Worm (Caenorhabditis elegans) whole organism, L4 larva: ENCODE results near the gene emre-1.
"Not testable (repeated sequence)": the region's sequence is repeated elsewhere in the genome, so short reads cannot be mapped to it uniquely, and the experiment has no call there.

Experiments
- F10B5.3 ChIP-seq: sonication (generic microtip); optimal IDR thresholded peaks from 2 replicates; lab custom pipeline; 2016; ENCODE audit warnings: mild to moderate bottlenecking, missing genetic modification characterization, missing compliant biosample characterization
- F49E8.2 ChIP-seq: sonication (generic microtip); optimal IDR thresholded peaks from 2 replicates; lab custom pipeline; 2016; ENCODE audit warnings: missing compliant biosample characterization, mild to moderate bottlenecking, missing genetic modification characterization, borderline replicate concordance
- T20F7.1 ChIP-seq: fragments of 200-800 bp; sonication (Bioruptor generic); optimal IDR thresholded peaks from 2 replicates; lab custom pipeline; 2018; ENCODE audit warnings: mild to moderate bottlenecking, missing genetic modification characterization, missing compliant biosample characterization
- Y105C5A.15 ChIP-seq: fragments of 200-800 bp; sonication (Bioruptor generic); IDR thresholded peaks from 2 replicates; pipeline ENCODE4 v1.3.6; 2022; ENCODE audit warnings: missing genetic modification characterization, missing compliant biosample characterization
- Y48G9A.11 ChIP-seq: fragments of 200-800 bp; sonication (Bioruptor generic); IDR thresholded peaks from 2 replicates; pipeline ENCODE4 v1.3.6; 2022; ENCODE audit warnings: missing genetic modification reagents, missing genetic modification characterization, missing compliant biosample characterization
- Y5F2A.4 ChIP-seq: fragments of 200-800 bp; sonication (Bioruptor generic); optimal IDR thresholded peaks from 2 replicates; lab custom pipeline; 2018; ENCODE audit warnings: mild to moderate bottlenecking, missing genetic modification characterization, missing compliant biosample characterization
- ama-1 ChIP-seq: fragments of 150-350 bp; optimal IDR thresholded peaks from 2 replicates; lab custom pipeline; 2014; ENCODE audit warnings: inconsistent platforms, mixed read lengths
- arid-1 ChIP-seq: fragments of 200-800 bp; sonication (Bioruptor generic); conservative IDR thresholded peaks from 2 replicates; pipeline ENCODE4 v1.3.6; 2022; ENCODE audit warnings: missing genetic modification reagents, missing genetic modification characterization, missing compliant biosample characterization
- ceh-28 ChIP-seq: fragments of 150-350 bp; optimal IDR thresholded peaks from 2 replicates; lab custom pipeline; 2014; ENCODE audit warnings: missing biosample characterization, missing genetic modification reagents, missing genetic modification characterization
- ceh-62 ChIP-seq: sonication (generic microtip); optimal IDR thresholded peaks from 2 replicates; lab custom pipeline; 2017; ENCODE audit warnings: missing biosample characterization, missing genetic modification characterization
- cey-2 ChIP-seq: sonication (generic microtip); optimal IDR thresholded peaks from 3 replicates; lab custom pipeline; 2017; ENCODE audit warnings: missing genetic modification characterization, mild to moderate bottlenecking, missing compliant biosample characterization, antibody characterized with exemption, borderline replicate concordance; ENCODE audit not compliant: insufficient read depth
- ctbp-1 ChIP-seq: fragments of 200-800 bp; sonication (Bioruptor generic); IDR thresholded peaks from 2 replicates; pipeline ENCODE4 v1.3.6; 2022; ENCODE audit warnings: missing genetic modification reagents, missing genetic modification characterization, missing compliant biosample characterization
- daf-16 ChIP-seq, 3 experiments: sonication (generic microtip); optimal IDR thresholded peaks; 2 replicates each; lab custom pipeline; 2016 to 2017; ENCODE audit warnings: missing genetic modification characterization in 3 of 3, missing genetic modification reagents in 3 of 3, mild to moderate bottlenecking in 2 of 3, missing compliant biosample characterization in 2 of 3, missing biosample characterization in 1 of 3, moderate library complexity in 1 of 3
- daf-8 ChIP-seq: fragments of 200-800 bp; sonication (Bioruptor generic); IDR thresholded peaks from 2 replicates; pipeline ENCODE4 v1.3.6; 2022; ENCODE audit warnings: missing genetic modification characterization, missing compliant biosample characterization
- dmd-6 ChIP-seq: fragments of 200-800 bp; sonication (Bioruptor generic); IDR thresholded peaks from 2 replicates; pipeline ENCODE4 v1.3.6; 2022; ENCODE audit warnings: missing genetic modification reagents, missing genetic modification characterization, missing compliant biosample characterization
- dmd-8 ChIP-seq: fragments of 200-800 bp; sonication (Bioruptor generic); IDR thresholded peaks from 2 replicates; pipeline ENCODE4 v1.3.6; 2022; ENCODE audit warnings: missing genetic modification characterization, missing compliant biosample characterization
- dve-1 ChIP-seq: sonication (generic microtip); optimal IDR thresholded peaks from 2 replicates; lab custom pipeline; 2017; ENCODE audit warnings: antibody characterized with exemption, mild to moderate bottlenecking, missing genetic modification characterization, missing compliant biosample characterization; ENCODE audit not compliant: insufficient read depth
- egl-43 ChIP-seq: fragments of 200-800 bp; sonication (Bioruptor generic); IDR thresholded peaks from 2 replicates; pipeline ENCODE4 v1.3.6; 2022; ENCODE audit warnings: missing genetic modification reagents, missing genetic modification characterization, missing compliant biosample characterization
- fkh-10 ChIP-seq: fragments of 150-350 bp; optimal IDR thresholded peaks from 2 replicates; lab custom pipeline; 2014; ENCODE audit warnings: missing biosample characterization, missing genetic modification reagents, missing genetic modification characterization
- hlh-11 ChIP-seq: fragments of 200-800 bp; sonication (Bioruptor generic); optimal IDR thresholded peaks from 2 replicates; lab custom pipeline; 2018; ENCODE audit warnings: mild to moderate bottlenecking, missing genetic modification characterization, missing compliant biosample characterization
- hlh-30 ChIP-seq: sonication (generic microtip); optimal IDR thresholded peaks from 2 replicates; lab custom pipeline; 2017; ENCODE audit warnings: antibody characterized with exemption, mild to moderate bottlenecking, missing genetic modification characterization, missing compliant biosample characterization; ENCODE audit not compliant: insufficient read depth
- hmg-1.1 ChIP-seq: fragments of 200-800 bp; sonication (Bioruptor generic); IDR thresholded peaks from 2 replicates; pipeline ENCODE4 v1.3.6; 2022; ENCODE audit warnings: missing genetic modification reagents, missing genetic modification characterization, missing compliant biosample characterization
- jun-1 ChIP-seq: fragments of 150-350 bp; optimal IDR thresholded peaks from 2 replicates; lab custom pipeline; 2014; ENCODE audit warnings: missing biosample characterization, missing genetic modification reagents, missing genetic modification characterization
- lim-7 ChIP-seq: fragments of 200-800 bp; sonication (Bioruptor generic); IDR thresholded peaks from 2 replicates; pipeline ENCODE4 v1.3.6; 2022; ENCODE audit warnings: missing genetic modification characterization, missing compliant biosample characterization
- lin-38 ChIP-seq: fragments of 200-800 bp; sonication (Bioruptor generic); IDR thresholded peaks from 2 replicates; pipeline ENCODE4 v1.3.6; 2022; ENCODE audit warnings: missing genetic modification reagents, missing genetic modification characterization, missing compliant biosample characterization
- madf-9 ChIP-seq: fragments of 200-800 bp; sonication (Bioruptor generic); conservative IDR thresholded peaks from 2 replicates; pipeline ENCODE4 v1.3.6; 2022; ENCODE audit warnings: missing genetic modification reagents, missing genetic modification characterization, missing compliant biosample characterization
- mdt-29 ChIP-seq: fragments of 200-800 bp; sonication (Bioruptor generic); IDR thresholded peaks from 2 replicates; pipeline ENCODE4 v1.3.6; 2022; ENCODE audit warnings: missing genetic modification reagents, missing genetic modification characterization, missing compliant biosample characterization
- mes-2 ChIP-seq: sonication (generic microtip); optimal IDR thresholded peaks from 2 replicates; lab custom pipeline; 2016; ENCODE audit warnings: missing genotype, mild to moderate bottlenecking, missing genetic modification characterization, missing compliant biosample characterization; ENCODE audit not compliant: poor library complexity, severe bottlenecking
- mxl-2 ChIP-seq: fragments of 200-800 bp; sonication (Bioruptor generic); conservative IDR thresholded peaks from 2 replicates; pipeline ENCODE4 v1.3.6; 2022; ENCODE audit warnings: missing genetic modification reagents, missing genetic modification characterization, missing compliant biosample characterization
- mxl-3 ChIP-seq: fragments of 200-800 bp; sonication (Bioruptor generic); optimal IDR thresholded peaks from 2 replicates; lab custom pipeline; 2018; ENCODE audit warnings: mild to moderate bottlenecking, missing genetic modification characterization, missing compliant biosample characterization
- nhr-28 ChIP-seq: fragments of 150-350 bp; optimal IDR thresholded peaks from 2 replicates; lab custom pipeline; 2014; ENCODE audit warnings: missing biosample characterization, missing genetic modification characterization
- nhr-77 ChIP-seq: fragments of 150-350 bp; optimal IDR thresholded peaks from 2 replicates; lab custom pipeline; 2014; ENCODE audit warnings: missing biosample characterization, missing genetic modification characterization
- pqm-1 ChIP-seq: sonication (generic microtip); optimal IDR thresholded peaks from 2 replicates; lab custom pipeline; 2017; ENCODE audit warnings: missing biosample characterization, missing genetic modification characterization
- rbr-2 ChIP-seq: sonication (generic microtip); optimal IDR thresholded peaks from 2 replicates; lab custom pipeline; 2016; ENCODE audit warnings: missing genotype, missing genetic modification characterization, missing compliant biosample characterization
- sdz-12 ChIP-seq: fragments of 200-800 bp; sonication (Bioruptor generic); optimal IDR thresholded peaks from 2 replicates; lab custom pipeline; 2018; ENCODE audit warnings: mild to moderate bottlenecking, missing genetic modification characterization, missing compliant biosample characterization
- set-16 ChIP-seq: fragments of 200-800 bp; sonication (Bioruptor generic); IDR thresholded peaks from 2 replicates; pipeline ENCODE4 v1.3.6; 2022; ENCODE audit warnings: missing genetic modification reagents, missing genetic modification characterization, missing compliant biosample characterization
- unc-130 ChIP-seq: sonication (generic microtip); optimal IDR thresholded peaks from 2 replicates; lab custom pipeline; 2016; ENCODE audit warnings: missing genetic modification reagents, missing genetic modification characterization, missing compliant biosample characterization
- unc-62 ChIP-seq, 3 experiments: fragments of 150-350 bp in 1 of 3; sonication (generic microtip); optimal IDR thresholded peaks in 2 of 3; peaks in 1 of 3; 1 replicate in 1 of 3; 2 replicates in 2 of 3; lab custom pipeline; 2014 to 2017; ENCODE audit warnings: missing biosample characterization in 3 of 3, missing genetic modification characterization in 3 of 3, missing genetic modification reagents in 3 of 3, missing genotype in 1 of 3
- zip-11 ChIP-seq: fragments of 200-800 bp; sonication (Bioruptor generic); IDR thresholded peaks from 2 replicates; pipeline ENCODE4 v1.3.6; 2022; ENCODE audit warnings: missing genetic modification characterization, missing compliant biosample characterization
- zip-2 ChIP-seq: fragments of 150-350 bp; optimal IDR thresholded peaks from 2 replicates; lab custom pipeline; 2014; ENCODE audit warnings: missing biosample characterization, missing genetic modification characterization
- ztf-11 ChIP-seq: fragments of 150-350 bp; optimal IDR thresholded peaks from 2 replicates; lab custom pipeline; 2014; ENCODE audit warnings: missing biosample characterization, missing genetic modification characterization

Gene emre-1

ce11 chrX:14966515-14966914, 13.0 kb upstream of the emre-1 start, which contains the start of gene F20D1.22:
TSS of gene F20D1.22 (plus strand) at chrX:14966815.
- not testable (repeated sequence) for TF ChIP-seq Y5F2A.4 (GFP tag; lab: Kevin White, UChicago); sdz-12; unc-130 (GFP tag; lab: Kevin White, UChicago)
- TF ChIP-seq, all 104 proteins: peak for 0; not testable (repeated sequence) for 104

ce11 chrX:14969615-14970014, 9.9 kb upstream of the emre-1 start:
- TF ChIP-seq fkh-10 (GFP tag; lab: Kevin White, UChicago) = no peak
- TF ChIP-seq hlh-11 (tag; lab: Kevin White, UChicago) = peak; percentile 25
- TF ChIP-seq dmd-6 (GFP tag; lab: Robert Waterston, UW) = peak; percentile 61

ce11 chrX:14970221-14970801, 9.2 kb upstream of the emre-1 start, which contains the start of the genes flwr-1 and tbc-1:
TSS of gene flwr-1 (minus strand) at chrX:14970271.
TSS of gene tbc-1 (plus strand) at chrX:14970751.
- peak; percentile 60; the same call in 1 of the 2 replicates for TF ChIP-seq hmg-1.1 (GFP tag; lab: Robert Waterston, UW)
- no peak for TF ChIP-seq dmd-8 (GFP tag; lab: Robert Waterston, UW)
- TF ChIP-seq lim-7 (GFP tag; lab: Robert Waterston, UW) = no peak
- peak; percentile 81 for TF ChIP-seq hlh-30
- TF ChIP-seq Y48G9A.11 (GFP tag; lab: Robert Waterston, UW) = no peak
- TF ChIP-seq rbr-2 = peak; percentile 24
- TF ChIP-seq dve-1 = peak; percentile 47
- peak; percentile 10 for TF ChIP-seq nhr-28 (tag; lab: Kevin White, UChicago)
- no peak for TF ChIP-seq zip-11
- TF ChIP-seq set-16 (GFP tag; lab: Robert Waterston, UW) = 0 out of 2 replicates have a peak, but pooled peaks have one; percentile 13
- TF ChIP-seq daf-16 (GFP tag; optimal IDR thresholded peaks at IDR 0.05; lab: Kevin White, UChicago) = no peak
- TF ChIP-seq daf-16 (tag; optimal IDR thresholded peaks at IDR 0.05; lab: Kevin White, UChicago) = peak; percentile 41
- TF ChIP-seq mes-2 (tag; lab: Kevin White, UChicago) = peak; percentile 51
- no peak for TF ChIP-seq nhr-77
- TF ChIP-seq F10B5.3 (tag; lab: Kevin White, UChicago) = no peak
- TF ChIP-seq dmd-6 (GFP tag; lab: Robert Waterston, UW) = peak; percentile 51
- TF ChIP-seq T20F7.1 (GFP tag; lab: Kevin White, UChicago) = peak; percentile 94
- TF ChIP-seq sdz-12 = no peak
- TF ChIP-seq hlh-11 (tag; lab: Kevin White, UChicago) = peak; percentile 47
- no peak for TF ChIP-seq ctbp-1 (GFP tag; lab: Robert Waterston, UW)
- no peak for TF ChIP-seq mdt-29 (GFP tag; lab: Robert Waterston, UW)
- TF ChIP-seq cey-2 (tag; lab: Kevin White, UChicago) = no peak
- no peak for TF ChIP-seq jun-1 (tag; lab: Kevin White, UChicago)
- peak; percentile 1 for TF ChIP-seq mxl-3 (GFP tag; lab: Kevin White, UChicago)
- no peak for TF ChIP-seq daf-8
- no peak for TF ChIP-seq arid-1
- no peak for TF ChIP-seq F49E8.2 (tag; lab: Kevin White, UChicago)
- TF ChIP-seq egl-43 (GFP tag; lab: Robert Waterston, UW) = no peak
- TF ChIP-seq unc-62 (GFP tag; optimal IDR thresholded peaks at IDR 0.05 in 1 of 2; lab: Kevin White, UChicago) = no peak
- TF ChIP-seq unc-62 (tag; optimal IDR thresholded peaks at IDR 0.05; lab: Kevin White, UChicago) = no peak
- peak; percentile 29 for TF ChIP-seq pqm-1 (tag; lab: Kevin White, UChicago)
- TF ChIP-seq madf-9 (GFP tag; lab: Robert Waterston, UW) = no peak
- TF ChIP-seq Y105C5A.15 (GFP tag; lab: Robert Waterston, UW) = no peak
- TF ChIP-seq ceh-28 (tag; lab: Kevin White, UChicago) = peak; percentile 35
- no peak for TF ChIP-seq mxl-2 (GFP tag; lab: Robert Waterston, UW)
- TF ChIP-seq ama-1 (lab: Kevin White, UChicago) = no peak
- TF ChIP-seq ztf-11 (tag; lab: Kevin White, UChicago) = no peak
- TF ChIP-seq ceh-62 = no peak
- TF ChIP-seq zip-2 (tag; lab: Kevin White, UChicago) = no peak
- no peak for TF ChIP-seq lin-38 (GFP tag; lab: Robert Waterston, UW)
